Fruit fly (Drosophila melanogaster) whole organism, prepupa: Measurements from ENCODE around the gene CG10631.
A peak's percentile ranks its signal among the peaks of the same experiment; 100 is the strongest.

Source experiments
- CG10631 ChIP-seq: fragments of 200-800 bp; sonication (Bioruptor generic); optimal IDR thresholded peaks from 2 replicates; lab custom pipeline; 2016; ENCODE audit warnings: missing biosample characterization, missing genetic modification characterization
- CG10669 ChIP-seq: fragments of 200-800 bp; sonication (Bioruptor generic); optimal IDR thresholded peaks from 3 replicates; lab custom pipeline; 2018; ENCODE audit warnings: missing biosample characterization, mild to moderate bottlenecking, missing genetic modification characterization, moderate library complexity
- CG11762 ChIP-seq: fragments of 200-800 bp; sonication (Bioruptor generic); optimal IDR thresholded peaks from 3 replicates; lab custom pipeline; 2016; ENCODE audit warnings: missing biosample characterization, missing genetic modification characterization; ENCODE audit not compliant: insufficient read depth
- CG11902 ChIP-seq: fragments of 200-800 bp; sonication (Bioruptor generic); optimal IDR thresholded peaks from 3 replicates; lab custom pipeline; 2016; ENCODE audit warnings: missing biosample characterization, missing genetic modification characterization
- CG15336 ChIP-seq: fragments of 200-800 bp; sonication (Bioruptor generic); IDR thresholded peaks from 2 replicates; pipeline ENCODE4 v1.3.6; 2022; ENCODE audit warnings: missing biosample characterization, missing genetic modification characterization
- CG3032 ChIP-seq: fragments of 200-800 bp; optimal IDR thresholded peaks from 2 replicates; lab custom pipeline; 2019; ENCODE audit warnings: missing biosample characterization, mild to moderate bottlenecking, missing genetic modification characterization, moderate library complexity
- CG31627 ChIP-seq: fragments of 200-800 bp; sonication (Bioruptor generic); optimal IDR thresholded peaks from 3 replicates; lab custom pipeline; 2016; ENCODE audit warnings: missing biosample characterization, missing genetic modification characterization
- CG34406 ChIP-seq: fragments of 200-800 bp; sonication (Bioruptor generic); optimal IDR thresholded peaks from 3 replicates; lab custom pipeline; 2016; ENCODE audit warnings: missing biosample characterization, missing genetic modification characterization
- CG3919 ChIP-seq: fragments of 200-800 bp; sonication (Bioruptor generic); optimal IDR thresholded peaks from 3 replicates; lab custom pipeline; 2016; ENCODE audit warnings: missing biosample characterization, missing genetic modification characterization
- CG6163 ChIP-seq: fragments of 200-800 bp; sonication (Bioruptor generic); IDR thresholded peaks from 3 replicates; pipeline ENCODE4 v1.3.6; 2022; ENCODE audit warnings: missing biosample characterization, missing genetic modification characterization
- CG6276 ChIP-seq: fragments of 200-800 bp; sonication (Bioruptor generic); optimal IDR thresholded peaks from 2 replicates; lab custom pipeline; 2017; ENCODE audit warnings: missing biosample characterization, mild to moderate bottlenecking, missing genetic modification characterization
- CG6808 ChIP-seq: fragments of 200-800 bp; sonication (Bioruptor generic); optimal IDR thresholded peaks from 3 replicates; lab custom pipeline; 2017; ENCODE audit warnings: missing biosample characterization, missing genetic modification characterization, mild to moderate bottlenecking, moderate library complexity, missing genetic modification reagents
- CG7368 ChIP-seq: fragments of 200-800 bp; sonication (Bioruptor generic); optimal IDR thresholded peaks from 3 replicates; lab custom pipeline; 2016; ENCODE audit warnings: missing biosample characterization, missing genetic modification characterization
- CG8119 ChIP-seq: fragments of 200-800 bp; sonication (Bioruptor generic); IDR thresholded peaks from 3 replicates; pipeline ENCODE4 v1.3.6; 2022; ENCODE audit warnings: missing biosample characterization, missing genetic modification characterization
- CG8632 ChIP-seq: fragments of 200-800 bp; sonication (Bioruptor generic); optimal IDR thresholded peaks from 3 replicates; lab custom pipeline; 2016; ENCODE audit warnings: missing biosample characterization, missing genetic modification characterization
- CG9139 ChIP-seq: fragments of 200-800 bp; sonication (Bioruptor generic); optimal IDR thresholded peaks from 3 replicates; lab custom pipeline; 2017; ENCODE audit warnings: missing biosample characterization, mild to moderate bottlenecking, missing genetic modification characterization
- Eip75B ChIP-seq: fragments of 200-800 bp; sonication (Bioruptor generic); optimal IDR thresholded peaks from 3 replicates; lab custom pipeline; 2016; ENCODE audit warnings: missing biosample characterization, missing genetic modification characterization
- Eip78C ChIP-seq: fragments of 200-800 bp; sonication (Bioruptor generic); peaks from one replicate; lab custom pipeline; 2016; ENCODE audit warnings: missing biosample characterization, missing genetic modification characterization
- Eip93F ChIP-seq: fragments of 200-800 bp; sonication (Bioruptor generic); optimal IDR thresholded peaks from 2 replicates; lab custom pipeline; 2016; ENCODE audit warnings: missing biosample characterization, mild to moderate bottlenecking, missing genetic modification characterization
- Ets96B ChIP-seq: fragments of 200-800 bp; optimal IDR thresholded peaks from 2 replicates; lab custom pipeline; 2019; ENCODE audit warnings: missing biosample characterization, mild to moderate bottlenecking, missing genetic modification characterization, moderate library complexity
- Hr39 ChIP-seq: fragments of 200-800 bp; sonication (Bioruptor generic); optimal IDR thresholded peaks from 2 replicates; lab custom pipeline; 2016; ENCODE audit warnings: missing biosample characterization, missing genetic modification characterization
- Hr4 ChIP-seq: fragments of 200-800 bp; sonication (Bioruptor generic); optimal IDR thresholded peaks from 3 replicates; lab custom pipeline; 2016; ENCODE audit warnings: missing biosample characterization, missing genetic modification characterization
- Lpt ChIP-seq: fragments of 200-800 bp; sonication (Bioruptor generic); optimal IDR thresholded peaks from 3 replicates; lab custom pipeline; 2016; ENCODE audit warnings: missing biosample characterization, missing genetic modification characterization
- Met ChIP-seq: fragments of 200-800 bp; sonication (Bioruptor generic); optimal IDR thresholded peaks from 3 replicates; lab custom pipeline; 2016; ENCODE audit warnings: missing biosample characterization, missing genetic modification characterization
- OdsH ChIP-seq: fragments of 200-800 bp; sonication (Bioruptor generic); optimal IDR thresholded peaks from 3 replicates; lab custom pipeline; 2016; ENCODE audit warnings: missing biosample characterization, missing genetic modification characterization
- Smox ChIP-seq: fragments of 200-800 bp; sonication (Bioruptor generic); optimal IDR thresholded peaks from 3 replicates; lab custom pipeline; 2016; ENCODE audit warnings: missing biosample characterization, missing genetic modification characterization
- Sox14 ChIP-seq: fragments of 200-800 bp; sonication (Bioruptor generic); optimal IDR thresholded peaks from 3 replicates; lab custom pipeline; 2016; ENCODE audit warnings: missing biosample characterization, missing genetic modification characterization
- Sox15 ChIP-seq: fragments of 200-800 bp; sonication (Bioruptor generic); optimal IDR thresholded peaks from 3 replicates; lab custom pipeline; 2016; ENCODE audit warnings: missing biosample characterization, missing genetic modification characterization
- achi ChIP-seq: fragments of 200-800 bp; sonication (Bioruptor generic); optimal IDR thresholded peaks from 3 replicates; lab custom pipeline; 2016; ENCODE audit warnings: missing biosample characterization, missing genetic modification characterization
- acj6 ChIP-seq: fragments of 200-800 bp; sonication (Bioruptor generic); optimal IDR thresholded peaks from 3 replicates; lab custom pipeline; 2016; ENCODE audit warnings: missing biosample characterization, missing genetic modification characterization
- dsx ChIP-seq: fragments of 200-800 bp; optimal IDR thresholded peaks from 3 replicates; lab custom pipeline; 2019; ENCODE audit warnings: missing biosample characterization, mild to moderate bottlenecking, missing genetic modification characterization, moderate library complexity; ENCODE audit not compliant: poor library complexity, severe bottlenecking
- esn ChIP-seq: fragments of 200-800 bp; sonication (Bioruptor generic); optimal IDR thresholded peaks from 2 replicates; lab custom pipeline; 2016; ENCODE audit warnings: missing biosample characterization, mild to moderate bottlenecking, missing genetic modification characterization, moderate library complexity
- fd85E ChIP-seq: fragments of 200-800 bp; sonication (Bioruptor generic); optimal IDR thresholded peaks from 3 replicates; lab custom pipeline; 2016; ENCODE audit warnings: missing biosample characterization, missing genetic modification characterization
- fkh ChIP-seq: fragments of 200-800 bp; sonication (Bioruptor generic); optimal IDR thresholded peaks from 3 replicates; lab custom pipeline; 2017; ENCODE audit warnings: missing biosample characterization, mild to moderate bottlenecking, missing genetic modification characterization, moderate library complexity
- lz ChIP-seq: fragments of 200-800 bp; sonication (Bioruptor generic); optimal IDR thresholded peaks from 3 replicates; lab custom pipeline; 2016; ENCODE audit warnings: missing biosample characterization, missing genetic modification characterization
- pdm3 ChIP-seq: fragments of 200-800 bp; sonication (Bioruptor generic); optimal IDR thresholded peaks from 3 replicates; lab custom pipeline; 2016; ENCODE audit warnings: missing biosample characterization, missing genetic modification characterization
- spab ChIP-seq: fragments of 200-800 bp; sonication (Bioruptor generic); optimal IDR thresholded peaks from 2 replicates; lab custom pipeline; 2017; ENCODE audit warnings: missing biosample characterization, mild to moderate bottlenecking, missing genetic modification characterization, missing genetic modification reagents
- ss ChIP-seq, 2 experiments: fragments of 200-800 bp; sonication (Bioruptor generic); optimal IDR thresholded peaks; 2 replicates in 1 of 2; 3 replicates in 1 of 2; lab custom pipeline; 2017 to 2018; ENCODE audit warnings: mild to moderate bottlenecking in 2 of 2, missing biosample characterization in 2 of 2, missing genetic modification characterization in 2 of 2, moderate library complexity in 1 of 2
- svp ChIP-seq: fragments of 200-800 bp; sonication (Bioruptor generic); peaks from one replicate; lab custom pipeline; 2016; ENCODE audit warnings: missing biosample characterization, missing genetic modification characterization
- topi ChIP-seq: fragments of 200-800 bp; sonication (Bioruptor generic); optimal IDR thresholded peaks from 3 replicates; lab custom pipeline; 2016; ENCODE audit warnings: missing biosample characterization, missing genetic modification characterization
- vri ChIP-seq: fragments of 200-800 bp; sonication (Bioruptor generic); optimal IDR thresholded peaks from 3 replicates; lab custom pipeline; 2016; ENCODE audit warnings: missing biosample characterization, mild to moderate bottlenecking, missing genetic modification characterization

Gene CG10631

dm6 chr2L:19801951-19802612, 45.4 kb upstream of the CG10631 start (continued):
- TF ChIP-seq CG6808 (GFP tag; lab: Kevin White, UChicago) (no peak), CG8632 (no peak), spab (GFP tag; lab: Kevin White, UChicago) (no peak), CG10631 (GFP tag; lab: Kevin White, UChicago) (no peak), dsx (no peak), OdsH (no peak), CG9139 (GFP tag; lab: Kevin White, UChicago) (no peak), Sox15 (GFP tag; lab: Kevin White, UChicago) (no peak), CG34406 (peak; percentile 3), CG8119 (GFP tag; lab: Robert Waterston, UW) (no peak), svp (GFP tag; lab: Kevin White, UChicago) (peak; percentile 65), CG6163 (GFP tag; lab: Robert Waterston, UW) (no peak), pdm3 (GFP tag; lab: Kevin White, UChicago) (peak; percentile 3), CG7368 (GFP tag; lab: Kevin White, UChicago) (no peak), Hr4 (GFP tag; lab: Kevin White, UChicago) (no peak), Sox14 (GFP tag; lab: Kevin White, UChicago) (no peak)

dm6 chr2L:19800703-19801102, 44.0 kb upstream of the CG10631 start:
- no peak for TF ChIP-seq CG15336 (GFP tag; lab: Robert Waterston, UW)
- TF ChIP-seq Eip78C = peak; percentile 46
- no peak for TF ChIP-seq Hr39

- TF ChIP-seq CG3919 (GFP tag; lab: Kevin White, UChicago) = peak; percentile 1
- TF ChIP-seq dsx = peak; percentile 25
- peak; percentile 32 for TF ChIP-seq CG3032 (tag; lab: Kevin White, UChicago)
- no peak for TF ChIP-seq CG6276 (GFP tag; lab: Kevin White, UChicago)
- TF ChIP-seq Eip75B (GFP tag; lab: Kevin White, UChicago) = no peak
- peak; percentile 32 for TF ChIP-seq esn (GFP tag; lab: Kevin White, UChicago)
- peak; percentile 19 for TF ChIP-seq spab (GFP tag; lab: Kevin White, UChicago)
- TF ChIP-seq Smox = peak; percentile 16
- TF ChIP-seq Eip78C = peak; percentile 57
- peak; percentile 9 for TF ChIP-seq OdsH
- TF ChIP-seq CG10631 (GFP tag; lab: Kevin White, UChicago) = peak; percentile 6
- peak in 1 of 2 experiments; percentile 44 for TF ChIP-seq ss (GFP tag; optimal IDR thresholded peaks at IDR 0.05; lab: Kevin White, UChicago)
- TF ChIP-seq Eip93F (GFP tag; lab: Kevin White, UChicago) = no peak
- TF ChIP-seq topi (GFP tag; lab: Kevin White, UChicago) = peak; percentile 16
- TF ChIP-seq svp (GFP tag; lab: Kevin White, UChicago) = peak; percentile 66
- TF ChIP-seq fd85E (GFP tag; lab: Kevin White, UChicago) = no peak
- no peak for TF ChIP-seq CG11762 (GFP tag; lab: Kevin White, UChicago)
- TF ChIP-seq CG31627 = peak; percentile 4
- TF ChIP-seq Hr4 (GFP tag; lab: Kevin White, UChicago) = no peak
- TF ChIP-seq CG8632 = no peak
- TF ChIP-seq vri (GFP tag; lab: Kevin White, UChicago) = no peak
- TF ChIP-seq CG9139 (GFP tag; lab: Kevin White, UChicago) = no peak
- TF ChIP-seq CG10669 = peak; percentile 16
- peak; percentile 30 for TF ChIP-seq Ets96B
- TF ChIP-seq Met (GFP tag; lab: Kevin White, UChicago) = peak; percentile 4
- TF ChIP-seq acj6 (GFP tag; lab: Kevin White, UChicago) = peak; percentile 11
- peak; percentile 14 for TF ChIP-seq achi (GFP tag; lab: Kevin White, UChicago)
- 0 out of 3 replicates have a peak, but pooled peaks have one; percentile 37 for TF ChIP-seq CG6163 (GFP tag; lab: Robert Waterston, UW)
- TF ChIP-seq Lpt (GFP tag; lab: Kevin White, UChicago) = no peak
- no peak for TF ChIP-seq CG11902
- no peak for TF ChIP-seq lz
- no peak for TF ChIP-seq fkh
These were observed 43.2 kb upstream of the CG10631 start for dm6 chr2L:19799940-19800339.
